Worm (Caenorhabditis elegans): ENCODE results near the gene sdz-26.

- TF ChIP-seq pqm-1 (tag; optimal IDR thresholded peaks at IDR 0.05) (no peak), fos-1 (tag; optimal IDR thresholded peaks at IDR 0.05) (no peak), jun-1 (tag; optimal IDR thresholded peaks at IDR 0.05) (no peak), mep-1 (tag; optimal IDR thresholded peaks at IDR 0.05) (no peak), nhr-19 (GFP tag; conservative IDR thresholded peaks at IDR 0.05) (no peak), aly-2 (tag; optimal IDR thresholded peaks at IDR 0.05) (no peak), unc-62 (GFP tag; optimal IDR thresholded peaks at IDR 0.05) (no peak), elt-3 (tag; optimal IDR thresholded peaks at IDR 0.05) (no peak), snpc-4 (tag; optimal IDR thresholded peaks at IDR 0.05) (no peak), elt-2 (tag; optimal IDR thresholded peaks at IDR 0.05) (no peak), lin-39 (tag; optimal IDR thresholded peaks at IDR 0.05) (no peak)
Measured at ce11 chrII:14351352-14351751, 30.2 kb upstream of the sdz-26 start.

All from whole organism, L1 larva.